Worm (Caenorhabditis elegans) whole organism, late embryonic: Measurements from ENCODE around the gene dpy-10.

Experiments
- C08G9.2 ChIP-seq: sonication (generic microtip); optimal IDR thresholded peaks from 2 replicates; lab custom pipeline; 2016; ENCODE audit warnings: mild to moderate bottlenecking, missing genetic modification characterization, moderate library complexity, missing compliant biosample characterization
- C38D4.7 ChIP-seq: fragments of 200-800 bp; sonication (Bioruptor generic); optimal IDR thresholded peaks from 2 replicates; lab custom pipeline; 2018; ENCODE audit warnings: mild to moderate bottlenecking, missing genetic modification characterization, moderate library complexity, missing compliant biosample characterization
- K02D7.2 ChIP-seq: sonication (generic microtip); optimal IDR thresholded peaks from 2 replicates; lab custom pipeline; 2017; ENCODE audit warnings: mild to moderate bottlenecking, missing genetic modification characterization, missing compliant biosample characterization
- K09A11.1 ChIP-seq: sonication (generic microtip); optimal IDR thresholded peaks from 2 replicates; lab custom pipeline; 2017; ENCODE audit warnings: antibody characterized with exemption, mild to moderate bottlenecking, missing genetic modification characterization, missing compliant biosample characterization; ENCODE audit not compliant: insufficient read depth
- T23F11.4 ChIP-seq: fragments of 200-800 bp; sonication (Bioruptor generic); optimal IDR thresholded peaks from 2 replicates; lab custom pipeline; 2018; ENCODE audit warnings: mild to moderate bottlenecking, missing genetic modification characterization, missing compliant biosample characterization
- Y22D7AL.16 ChIP-seq: sonication (generic microtip); optimal IDR thresholded peaks from 2 replicates; lab custom pipeline; 2016; ENCODE audit warnings: missing genetic modification characterization, missing compliant biosample characterization
- ahr-1 ChIP-seq: sonication (generic microtip); optimal IDR thresholded peaks from 2 replicates; lab custom pipeline; 2016; ENCODE audit warnings: missing genetic modification characterization, missing compliant biosample characterization
- ceh-14 ChIP-seq: sonication (generic microtip); optimal IDR thresholded peaks from 2 replicates; lab custom pipeline; 2016; ENCODE audit warnings: missing genotype, missing genetic modification characterization, missing compliant biosample characterization
- ceh-18 ChIP-seq: sonication (generic microtip); optimal IDR thresholded peaks from 2 replicates; lab custom pipeline; 2016; ENCODE audit warnings: missing genetic modification characterization, missing compliant biosample characterization
- ceh-6 ChIP-seq: fragments of 200-800 bp; sonication (Bioruptor generic); optimal IDR thresholded peaks from 2 replicates; lab custom pipeline; 2018; ENCODE audit warnings: mild to moderate bottlenecking, missing genetic modification characterization, missing compliant biosample characterization
- dmd-4 ChIP-seq: sonication (generic microtip); optimal IDR thresholded peaks from 2 replicates; lab custom pipeline; 2016; ENCODE audit warnings: borderline replicate concordance, missing genetic modification characterization, missing compliant biosample characterization
- dve-1 ChIP-seq: sonication (generic microtip); optimal IDR thresholded peaks from 2 replicates; lab custom pipeline; 2017; ENCODE audit warnings: antibody characterized with exemption, mild to moderate bottlenecking, missing genetic modification characterization, missing compliant biosample characterization
- elt-2 ChIP-seq: sonication (generic microtip); optimal IDR thresholded peaks from 2 replicates; lab custom pipeline; 2016; ENCODE audit warnings: missing genetic modification reagents, missing genetic modification characterization, missing compliant biosample characterization
- fkh-6 ChIP-seq: sonication (generic microtip); optimal IDR thresholded peaks from 2 replicates; lab custom pipeline; 2016; ENCODE audit warnings: missing genetic modification characterization, missing compliant biosample characterization
- gmeb-2 ChIP-seq: sonication (generic microtip); optimal IDR thresholded peaks from 2 replicates; lab custom pipeline; 2016; ENCODE audit warnings: missing genetic modification characterization, inconsistent platforms, missing compliant biosample characterization
- hlh-13 ChIP-seq: fragments of 200-800 bp; sonication (Bioruptor generic); optimal IDR thresholded peaks from 2 replicates; lab custom pipeline; 2018; ENCODE audit warnings: mild to moderate bottlenecking, missing genetic modification characterization, missing compliant biosample characterization
- hlh-15 ChIP-seq: sonication (generic microtip); optimal IDR thresholded peaks from 2 replicates; lab custom pipeline; 2016; ENCODE audit warnings: missing genetic modification characterization, missing compliant biosample characterization
- hlh-30 ChIP-seq: sonication (generic microtip); optimal IDR thresholded peaks from 2 replicates; lab custom pipeline; 2017; ENCODE audit warnings: antibody characterized with exemption, missing genetic modification characterization, missing compliant biosample characterization; ENCODE audit not compliant: insufficient read depth
- hlh-6 ChIP-seq: sonication (generic microtip); optimal IDR thresholded peaks from 2 replicates; lab custom pipeline; 2016; ENCODE audit warnings: missing genotype, missing genetic modification characterization, missing compliant biosample characterization
- hlh-8 ChIP-seq: sonication (generic microtip); optimal IDR thresholded peaks from 2 replicates; lab custom pipeline; 2016; ENCODE audit warnings: missing genotype, missing genetic modification characterization, missing compliant biosample characterization
- madf-2 ChIP-seq: sonication (generic microtip); optimal IDR thresholded peaks from 2 replicates; lab custom pipeline; 2017; ENCODE audit warnings: missing genetic modification characterization, missing compliant biosample characterization
- nfya-1 ChIP-seq: sonication (generic microtip); optimal IDR thresholded peaks from 2 replicates; lab custom pipeline; 2017; ENCODE audit warnings: missing genetic modification characterization, mild to moderate bottlenecking, missing compliant biosample characterization, antibody characterized with exemption, moderate library complexity
- npax-4 ChIP-seq: sonication (generic microtip); optimal IDR thresholded peaks from 2 replicates; lab custom pipeline; 2016; ENCODE audit warnings: missing genetic modification characterization, missing compliant biosample characterization
- odd-2 ChIP-seq: sonication (generic microtip); optimal IDR thresholded peaks from 2 replicates; lab custom pipeline; 2017; ENCODE audit warnings: antibody characterized with exemption, mild to moderate bottlenecking, missing genetic modification characterization, missing compliant biosample characterization
- pag-3 ChIP-seq: sonication (generic microtip); optimal IDR thresholded peaks from 2 replicates; lab custom pipeline; 2016; ENCODE audit warnings: missing compliant biosample characterization, missing genetic modification characterization, borderline replicate concordance
- pat-9 ChIP-seq: fragments of 200-800 bp; sonication (Bioruptor generic); optimal IDR thresholded peaks from 2 replicates; lab custom pipeline; 2018; ENCODE audit warnings: mild to moderate bottlenecking, missing genetic modification characterization, moderate library complexity, missing compliant biosample characterization
- pax-1 ChIP-seq: fragments of 150-350 bp; optimal IDR thresholded peaks from 2 replicates; lab custom pipeline; 2014; ENCODE audit warnings: missing biosample characterization, missing genetic modification characterization
- pha-4 ChIP-seq: fragments of 150-350 bp; optimal IDR thresholded peaks from 2 replicates; lab custom pipeline; 2018; ENCODE audit warnings: missing biosample characterization, missing genetic modification reagents, missing genetic modification characterization
- pros-1 ChIP-seq: fragments of 150-350 bp; optimal IDR thresholded peaks from 2 replicates; lab custom pipeline; 2014; ENCODE audit warnings: missing biosample characterization, missing genetic modification reagents, missing genetic modification characterization
- ref-2 ChIP-seq: sonication (generic microtip); optimal IDR thresholded peaks from 2 replicates; lab custom pipeline; 2016; ENCODE audit warnings: missing genetic modification characterization, missing compliant biosample characterization
- sdc-2 ChIP-seq: sonication (generic microtip); optimal IDR thresholded peaks from 2 replicates; lab custom pipeline; 2016; ENCODE audit warnings: missing genotype, missing genetic modification characterization, missing compliant biosample characterization
- syd-9 ChIP-seq: sonication (generic microtip); optimal IDR thresholded peaks from 2 replicates; lab custom pipeline; 2016; ENCODE audit warnings: mild to moderate bottlenecking, missing genetic modification characterization, moderate library complexity, missing compliant biosample characterization
- ttx-3 ChIP-seq: sonication (generic microtip); optimal IDR thresholded peaks from 2 replicates; lab custom pipeline; 2016; ENCODE audit warnings: missing genetic modification reagents, missing genetic modification characterization, missing compliant biosample characterization
- unc-42 ChIP-seq: sonication (generic microtip); optimal IDR thresholded peaks from 2 replicates; lab custom pipeline; 2016; ENCODE audit warnings: missing genotype, missing genetic modification characterization, missing compliant biosample characterization
- unc-86 ChIP-seq: sonication (generic microtip); optimal IDR thresholded peaks from 2 replicates; lab custom pipeline; 2016; ENCODE audit warnings: missing genetic modification characterization, missing compliant biosample characterization
- ztf-16 ChIP-seq: sonication (generic microtip); optimal IDR thresholded peaks from 2 replicates; lab custom pipeline; 2017; ENCODE audit warnings: missing genetic modification characterization, missing compliant biosample characterization

dpy-10 gene

ce11 chrII:6713832-6714342 lies 1.9 kb upstream of the dpy-10 start, which contains the start of gene dpy-2:
TSS of gene dpy-2 (plus strand) at chrII:6714292.
- TF ChIP-seq ceh-18 (tag; lab: Kevin White, UChicago) (no peak), Y22D7AL.16 (tag; lab: Kevin White, UChicago) (no peak), T23F11.4 (GFP tag; lab: Kevin White, UChicago) (no peak), ahr-1 (no peak), dmd-4 (no peak), ceh-6 (no peak), ref-2 (tag; lab: Kevin White, UChicago) (no peak), fkh-6 (tag; lab: Kevin White, UChicago) (no peak), sdc-2 (tag; lab: Kevin White, UChicago) (no peak)

- no peak for TF ChIP-seq gmeb-2 (tag; lab: Kevin White, UChicago)
- no peak for TF ChIP-seq dmd-4
- TF ChIP-seq hlh-6 (tag; lab: Kevin White, UChicago) = no peak
- TF ChIP-seq syd-9 (tag; lab: Kevin White, UChicago) = no peak
- TF ChIP-seq npax-4 (tag; lab: Kevin White, UChicago) = no peak
- TF ChIP-seq hlh-15 (tag; lab: Kevin White, UChicago) = no peak
- no peak for TF ChIP-seq sdc-2 (tag; lab: Kevin White, UChicago)
- no peak for TF ChIP-seq pros-1 (tag; lab: Kevin White, UChicago)
- no peak for TF ChIP-seq madf-2 (tag; lab: Kevin White, UChicago)
- no peak for TF ChIP-seq ztf-16
- no peak for TF ChIP-seq elt-2
- no peak for TF ChIP-seq K02D7.2 (tag; lab: Kevin White, UChicago)
- TF ChIP-seq pha-4 = no peak
- TF ChIP-seq pat-9 = no peak
- no peak for TF ChIP-seq C08G9.2 (tag; lab: Kevin White, UChicago)
- no peak for TF ChIP-seq hlh-13 (GFP tag; lab: Kevin White, UChicago)
These were observed 976 bp upstream of the dpy-10 start for ce11 chrII:6713003-6713402.

- TF ChIP-seq hlh-6 (tag; lab: Kevin White, UChicago) (peak; percentile 45), dve-1 (no peak), ceh-6 (no peak), pag-3 (tag; lab: Kevin White, UChicago) (no peak), sdc-2 (tag; lab: Kevin White, UChicago) (peak; percentile 28), hlh-30 (no peak), hlh-8 (tag; lab: Kevin White, UChicago) (no peak)
These were observed 1.4 kb downstream of the dpy-10 start for ce11 chrII:6710596-6710995.

- TF ChIP-seq unc-42 (tag; lab: Kevin White, UChicago) = peak; percentile 93
- TF ChIP-seq hlh-8 (tag; lab: Kevin White, UChicago) = no peak
These were observed 2.3 kb downstream of the dpy-10 start for ce11 chrII:6709680-6710079.

- no peak for TF ChIP-seq ttx-3
- no peak for TF ChIP-seq unc-86
- TF ChIP-seq nfya-1 = peak; percentile 36
- TF ChIP-seq hlh-15 (tag; lab: Kevin White, UChicago) = no peak
- TF ChIP-seq ceh-18 (tag; lab: Kevin White, UChicago) = peak; percentile 76
- no peak for TF ChIP-seq pax-1
- TF ChIP-seq odd-2 (tag; lab: Kevin White, UChicago) = no peak
- no peak for TF ChIP-seq K09A11.1 (tag; lab: Kevin White, UChicago)
- no peak for TF ChIP-seq ceh-14
- TF ChIP-seq C38D4.7 (GFP tag; lab: Kevin White, UChicago) = no peak
These were observed 3.0 kb downstream of the dpy-10 start for ce11 chrII:6708980-6709379.
